Worm (Caenorhabditis elegans) whole organism, early embryonic: Measurements from ENCODE around the gene pccb-1.

ENCODE experiments used
- B0310.2 ChIP-seq: sonication (generic microtip); optimal IDR thresholded peaks from 2 replicates; lab custom pipeline; 2016; ENCODE audit warnings: mild to moderate bottlenecking, missing genetic modification characterization, missing compliant biosample characterization
- F13C5.2 ChIP-seq: sonication (generic microtip); optimal IDR thresholded peaks from 2 replicates; lab custom pipeline; 2017; ENCODE audit warnings: mild to moderate bottlenecking, missing genetic modification characterization, inconsistent platforms, missing compliant biosample characterization
- aly-1 ChIP-seq: sonication (generic microtip); optimal IDR thresholded peaks from 2 replicates; lab custom pipeline; 2016; ENCODE audit warnings: missing genetic modification characterization, missing compliant biosample characterization
- ama-1 ChIP-seq: fragments of 150-350 bp; optimal IDR thresholded peaks from 2 replicates; lab custom pipeline; 2014
- ceh-13 ChIP-seq: fragments of 200-800 bp; sonication (Bioruptor generic); optimal IDR thresholded peaks from 2 replicates; lab custom pipeline; 2018; ENCODE audit warnings: mild to moderate bottlenecking, missing genetic modification characterization, missing compliant biosample characterization
- ceh-36 ChIP-seq: sonication (generic microtip); optimal IDR thresholded peaks from 2 replicates; lab custom pipeline; 2016; ENCODE audit warnings: missing genetic modification characterization, inconsistent platforms, missing compliant biosample characterization
- ets-7 ChIP-seq: sonication (generic microtip); optimal IDR thresholded peaks from 2 replicates; lab custom pipeline; 2016; ENCODE audit warnings: missing genotype, missing genetic modification characterization, missing compliant biosample characterization
- flt-1 ChIP-seq: fragments of 200-800 bp; sonication (Bioruptor generic); IDR thresholded peaks from 2 replicates; pipeline ENCODE4 v1.3.6; 2022; ENCODE audit warnings: missing genetic modification characterization, missing compliant biosample characterization
- hmbx-1 ChIP-seq: sonication (generic microtip); optimal IDR thresholded peaks from 2 replicates; lab custom pipeline; 2016; ENCODE audit warnings: mild to moderate bottlenecking, missing genetic modification characterization, missing compliant biosample characterization
- hmg-4 ChIP-seq: fragments of 200-800 bp; sonication (Bioruptor generic); optimal IDR thresholded peaks from 2 replicates; lab custom pipeline; 2018; ENCODE audit warnings: mild to moderate bottlenecking, missing genetic modification characterization, missing compliant biosample characterization
- hnd-1 ChIP-seq: sonication (generic microtip); optimal IDR thresholded peaks from 2 replicates; lab custom pipeline; 2016; ENCODE audit warnings: missing genetic modification characterization, missing compliant biosample characterization
- pes-1 ChIP-seq: fragments of 200-800 bp; sonication (Bioruptor generic); IDR thresholded peaks from 2 replicates; pipeline ENCODE4 v1.3.6; 2022; ENCODE audit warnings: missing genetic modification reagents, missing genetic modification characterization, missing compliant biosample characterization
- scrt-1 ChIP-seq: fragments of 200-800 bp; sonication (Bioruptor generic); IDR thresholded peaks from 2 replicates; pipeline ENCODE4 v1.3.6; 2022; ENCODE audit warnings: missing genetic modification characterization, missing compliant biosample characterization
- sea-1 ChIP-seq: fragments of 200-800 bp; sonication (Bioruptor generic); conservative IDR thresholded peaks from 2 replicates; pipeline ENCODE4 v1.3.6; 2022; ENCODE audit warnings: missing genetic modification characterization, missing compliant biosample characterization
- tbx-11 ChIP-seq: fragments of 200-800 bp; sonication (Bioruptor generic); IDR thresholded peaks from 2 replicates; pipeline ENCODE4 v1.3.6; 2022; ENCODE audit warnings: missing genetic modification characterization, missing compliant biosample characterization
- tbx-37 ChIP-seq: fragments of 200-800 bp; sonication (Bioruptor generic); conservative IDR thresholded peaks from 2 replicates; pipeline ENCODE4 v1.3.6; 2022; ENCODE audit warnings: missing genetic modification reagents, missing genetic modification characterization, missing compliant biosample characterization
- tra-4 ChIP-seq: sonication (generic microtip); optimal IDR thresholded peaks from 2 replicates; lab custom pipeline; 2017; ENCODE audit warnings: missing genetic modification characterization, missing compliant biosample characterization

Gene pccb-1

DNA sequence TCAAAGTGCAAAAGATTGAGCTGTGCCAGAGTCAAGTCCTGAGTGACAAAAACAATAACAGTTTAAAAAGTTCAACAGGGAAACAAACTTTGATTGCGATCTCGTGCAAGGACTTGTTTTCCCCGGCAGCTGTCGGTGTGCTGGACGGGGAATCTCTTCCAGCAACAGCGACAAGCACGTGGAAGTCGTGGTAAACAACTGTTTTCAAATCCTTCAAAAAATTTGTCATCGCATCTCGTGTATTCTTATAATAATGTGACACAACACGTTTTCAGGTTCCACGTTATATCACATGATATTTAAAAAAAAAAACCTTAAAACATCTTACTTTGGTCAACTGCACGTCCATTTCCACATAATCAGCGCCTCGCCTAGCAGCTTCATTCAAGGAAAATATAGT, 19.3 kb downstream of the pccb-1 start:
- TF ChIP-seq tbx-37 (GFP tag; lab: Robert Waterston, UW) (no peak), B0310.2 (tag; lab: Kevin White, UChicago) (no peak), pes-1 (GFP tag; lab: Robert Waterston, UW) (no peak), aly-1 (tag; lab: Kevin White, UChicago) (no peak), F13C5.2 (tag; lab: Kevin White, UChicago) (no peak), hmbx-1 (tag; lab: Kevin White, UChicago) (no peak), ets-7 (no peak), flt-1 (GFP tag; lab: Robert Waterston, UW) (no peak), hnd-1 (tag; lab: Kevin White, UChicago) (no peak), ama-1 (lab: Kevin White, UChicago) (no peak), hmg-4 (GFP tag; lab: Kevin White, UChicago) (no peak), ceh-13 (GFP tag; lab: Kevin White, UChicago) (no peak), tbx-11 (GFP tag; lab: Robert Waterston, UW) (no peak), sea-1 (GFP tag; lab: Robert Waterston, UW) (no peak)

DNA sequence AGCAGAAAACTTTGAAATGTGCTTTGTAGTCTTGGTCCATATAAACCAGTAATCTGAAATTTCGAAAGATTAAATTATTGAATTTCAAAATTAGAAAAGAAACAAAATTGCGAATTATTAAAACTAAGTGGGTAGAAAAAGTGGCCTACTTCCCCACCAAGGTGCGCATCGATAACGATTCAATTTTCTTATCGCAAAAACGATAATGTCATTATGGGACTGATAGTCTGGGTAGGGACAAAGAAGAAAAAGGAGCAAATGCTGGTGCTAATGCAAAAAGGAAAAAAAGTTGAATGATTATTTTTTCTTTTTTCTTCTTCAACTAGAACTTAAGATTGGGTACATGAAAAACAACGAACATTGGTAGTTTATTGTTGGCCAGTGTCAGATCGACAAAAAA, 21.2 kb downstream of the pccb-1 start, which contains the start of gene gpcp-1:
gpcp-1 (minus strand) TSS at position 53 of the 400 bp plus-strand sequence.
- no peak for TF ChIP-seq ets-7
- no peak for TF ChIP-seq F13C5.2 (tag; lab: Kevin White, UChicago)
- TF ChIP-seq pes-1 (GFP tag; lab: Robert Waterston, UW): no peak
- TF ChIP-seq tbx-11 (GFP tag; lab: Robert Waterston, UW): no peak
- no peak for TF ChIP-seq hmg-4 (GFP tag; lab: Kevin White, UChicago)
- TF ChIP-seq tbx-37 (GFP tag; lab: Robert Waterston, UW): no peak
- TF ChIP-seq scrt-1 (GFP tag; lab: Robert Waterston, UW): no peak
- TF ChIP-seq B0310.2 (tag; lab: Kevin White, UChicago): no peak
- no peak for TF ChIP-seq sea-1 (GFP tag; lab: Robert Waterston, UW)
- TF ChIP-seq ama-1 (lab: Kevin White, UChicago): no peak
- TF ChIP-seq hnd-1 (tag; lab: Kevin White, UChicago): no peak
- TF ChIP-seq ceh-13 (GFP tag; lab: Kevin White, UChicago): no peak

DNA sequence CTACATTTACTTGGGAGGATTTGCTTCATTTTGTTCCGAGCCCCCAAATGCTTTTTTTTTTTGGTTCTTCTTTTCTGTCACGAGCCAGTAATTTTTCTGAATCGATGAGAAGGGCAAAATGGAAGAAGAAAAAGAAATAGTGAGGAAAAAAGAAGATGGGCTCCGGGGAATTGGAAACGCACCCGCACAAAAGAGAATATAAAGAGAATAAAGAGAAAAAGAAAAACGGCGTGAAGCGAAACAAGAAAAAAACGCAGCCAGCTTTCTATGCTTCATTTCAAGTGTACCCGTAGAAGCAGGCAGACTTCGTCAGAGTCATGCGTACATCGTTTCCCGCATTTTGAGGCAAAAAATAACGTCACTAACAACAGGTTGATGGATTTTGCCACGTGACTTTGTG, 21.7 kb downstream of the pccb-1 start:
- TF ChIP-seq aly-1 (tag; lab: Kevin White, UChicago): no peak
- TF ChIP-seq ceh-13 (GFP tag; lab: Kevin White, UChicago): no peak
- no peak for TF ChIP-seq flt-1 (GFP tag; lab: Robert Waterston, UW)
- no peak for TF ChIP-seq B0310.2 (tag; lab: Kevin White, UChicago)
- no peak for TF ChIP-seq tra-4
- no peak for TF ChIP-seq pes-1 (GFP tag; lab: Robert Waterston, UW)
- no peak for TF ChIP-seq ceh-36 (tag; lab: Kevin White, UChicago)
- TF ChIP-seq tbx-37 (GFP tag; lab: Robert Waterston, UW): no peak
- no peak for TF ChIP-seq F13C5.2 (tag; lab: Kevin White, UChicago)
- no peak for TF ChIP-seq hmg-4 (GFP tag; lab: Kevin White, UChicago)
- no peak for TF ChIP-seq scrt-1 (GFP tag; lab: Robert Waterston, UW)
- no peak for TF ChIP-seq ama-1 (lab: Kevin White, UChicago)
- no peak for TF ChIP-seq ets-7
- TF ChIP-seq sea-1 (GFP tag; lab: Robert Waterston, UW): no peak

DNA sequence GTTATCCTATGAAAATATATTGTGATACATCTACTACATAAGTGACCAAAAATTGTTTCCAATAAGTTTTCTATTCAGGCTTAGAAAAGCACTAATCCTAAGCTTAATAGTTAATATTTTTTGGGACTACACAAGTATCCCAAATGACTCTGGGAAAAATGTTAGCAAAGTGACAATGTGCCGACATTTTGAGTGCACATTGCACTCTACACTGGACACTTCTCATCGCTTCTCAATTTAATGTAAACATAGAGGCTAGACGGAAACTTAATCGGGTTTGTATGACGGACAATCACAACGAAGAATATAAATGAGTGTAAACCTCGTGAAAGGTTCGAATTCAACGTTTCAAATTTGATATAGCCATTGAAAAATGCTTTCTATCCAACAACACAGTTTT, 22.3 kb downstream of the pccb-1 start:
- no peak for TF ChIP-seq flt-1 (GFP tag; lab: Robert Waterston, UW)
- TF ChIP-seq ceh-36 (tag; lab: Kevin White, UChicago): no peak
- TF ChIP-seq aly-1 (tag; lab: Kevin White, UChicago): no peak
- TF ChIP-seq ama-1 (lab: Kevin White, UChicago): no peak
- TF ChIP-seq hmg-4 (GFP tag; lab: Kevin White, UChicago): no peak
- TF ChIP-seq tbx-11 (GFP tag; lab: Robert Waterston, UW): no peak
- TF ChIP-seq ets-7: no peak
- TF ChIP-seq scrt-1 (GFP tag; lab: Robert Waterston, UW): no peak
- no peak for TF ChIP-seq F13C5.2 (tag; lab: Kevin White, UChicago)
- TF ChIP-seq tra-4: no peak

DNA sequence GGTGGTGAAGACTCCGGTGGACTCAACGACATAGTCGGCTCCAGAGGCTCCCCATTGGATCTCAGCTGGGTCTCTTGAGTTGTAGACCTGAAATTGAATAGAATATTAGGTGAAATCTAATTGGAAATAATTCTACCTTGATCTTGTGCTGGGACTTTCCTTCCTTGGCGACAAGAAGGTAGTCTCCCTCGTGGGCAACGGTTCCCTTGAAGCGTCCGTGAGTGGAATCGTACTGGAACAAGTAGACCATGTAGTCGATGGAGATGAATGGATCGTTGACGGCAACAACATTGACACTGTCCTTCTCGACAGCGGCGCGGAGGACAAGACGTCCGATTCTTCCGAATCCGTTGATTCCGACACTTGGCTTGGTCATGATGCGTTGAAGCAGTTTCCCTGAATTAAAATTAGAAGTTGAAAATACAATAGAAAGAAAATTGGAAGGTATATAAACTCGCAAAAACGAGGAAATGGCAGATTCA, 23.6 kb downstream of the pccb-1 start, which contains the start of gene gpd-3:
gpd-3 (minus strand) TSS at position 396 of the 482 bp plus-strand sequence.
- TF ChIP-seq sea-1 (GFP tag; lab: Robert Waterston, UW) (no peak), ceh-36 (tag; lab: Kevin White, UChicago) (no peak), tbx-11 (GFP tag; lab: Robert Waterston, UW) (no peak), tra-4 (no peak), scrt-1 (GFP tag; lab: Robert Waterston, UW) (no peak), F13C5.2 (tag; lab: Kevin White, UChicago) (no peak), hnd-1 (tag; lab: Kevin White, UChicago) (no peak), ceh-13 (GFP tag; lab: Kevin White, UChicago) (no peak), pes-1 (GFP tag; lab: Robert Waterston, UW) (no peak), hmg-4 (GFP tag; lab: Kevin White, UChicago) (no peak), ets-7 (no peak), aly-1 (tag; lab: Kevin White, UChicago) (no peak), ama-1 (lab: Kevin White, UChicago) (no peak), B0310.2 (tag; lab: Kevin White, UChicago) (no peak), flt-1 (GFP tag; lab: Robert Waterston, UW) (no peak), tbx-37 (GFP tag; lab: Robert Waterston, UW) (no peak), hmbx-1 (tag; lab: Kevin White, UChicago) (no peak)

DNA sequence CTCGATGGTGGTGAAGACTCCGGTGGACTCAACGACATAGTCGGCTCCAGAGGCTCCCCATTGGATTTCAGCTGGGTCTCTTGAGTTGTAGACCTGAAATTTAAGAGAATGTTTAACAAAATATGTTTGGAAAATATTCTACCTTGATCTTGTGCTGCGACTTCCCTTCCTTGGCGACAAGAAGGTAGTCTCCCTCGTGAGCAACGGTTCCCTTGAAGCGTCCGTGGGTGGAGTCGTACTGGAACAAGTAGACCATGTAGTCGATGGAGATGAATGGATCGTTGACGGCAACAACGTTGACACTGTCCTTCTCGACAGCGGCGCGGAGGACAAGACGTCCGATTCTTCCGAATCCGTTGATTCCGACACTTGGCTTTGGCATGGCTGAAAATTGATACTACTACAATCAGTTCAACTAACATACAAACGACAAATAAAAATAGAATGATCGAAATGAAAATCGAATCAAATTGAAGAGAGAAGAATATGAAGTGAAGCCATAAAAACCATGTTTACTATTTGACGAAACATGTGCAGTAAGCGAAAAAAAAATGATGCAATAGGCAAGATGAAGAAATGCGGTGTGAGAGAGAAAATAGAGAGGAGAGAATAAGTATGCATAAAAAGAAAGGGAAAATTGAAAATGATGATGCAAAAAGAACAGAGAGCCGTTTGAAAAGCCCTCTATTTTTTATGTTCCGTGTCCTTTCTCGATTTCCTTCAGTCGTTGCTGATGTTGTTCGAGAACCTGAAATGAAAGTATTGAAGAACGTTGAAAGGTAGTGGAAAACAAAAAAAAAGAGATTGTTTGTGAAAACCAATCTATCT, 25.2 kb downstream of the pccb-1 start, which contains the start of gene gpd-2:
gpd-2 (minus strand) TSS at position 384 of the 828 bp plus-strand sequence.
- TF ChIP-seq flt-1 (GFP tag; lab: Robert Waterston, UW): no peak
- no peak for TF ChIP-seq hmbx-1 (tag; lab: Kevin White, UChicago)
- TF ChIP-seq hnd-1 (tag; lab: Kevin White, UChicago): no peak
- no peak for TF ChIP-seq aly-1 (tag; lab: Kevin White, UChicago)
